Worm (Caenorhabditis elegans) whole organism, L2 larva: ENCODE measurements around the gene F01D5.7.

Experiments
- ZK546.5 ChIP-seq: sonication (generic microtip); optimal IDR thresholded peaks from 2 replicates; lab custom pipeline; 2017; ENCODE audit warnings: missing biosample characterization, missing genetic modification characterization
- aly-2 ChIP-seq: fragments of 150-350 bp; optimal IDR thresholded peaks from 2 replicates; lab custom pipeline; 2014; ENCODE audit warnings: missing biosample characterization, missing genetic modification characterization
- ceh-82 ChIP-seq: fragments of 150-350 bp; optimal IDR thresholded peaks from 2 replicates; lab custom pipeline; 2014; ENCODE audit warnings: missing biosample characterization, missing genetic modification characterization
- dmd-4 ChIP-seq: sonication (generic microtip); optimal IDR thresholded peaks from 2 replicates; lab custom pipeline; 2017; ENCODE audit warnings: missing biosample characterization, missing genetic modification characterization
- nhr-6 ChIP-seq: fragments of 150-350 bp; optimal IDR thresholded peaks from 2 replicates; lab custom pipeline; 2014; ENCODE audit warnings: missing biosample characterization, missing genetic modification characterization
- sma-3 ChIP-seq: sonication (generic microtip); optimal IDR thresholded peaks from 2 replicates; lab custom pipeline; 2016; ENCODE audit warnings: missing genetic modification reagents, missing genetic modification characterization, missing compliant biosample characterization
- unc-62 ChIP-seq: fragments of 150-350 bp; optimal IDR thresholded peaks from 2 replicates; lab custom pipeline; 2014; ENCODE audit warnings: missing biosample characterization, missing genetic modification reagents, missing genetic modification characterization
- zag-1 ChIP-seq: fragments of 150-350 bp; optimal IDR thresholded peaks from 2 replicates; lab custom pipeline; 2014; ENCODE audit warnings: missing biosample characterization, missing genetic modification characterization

ce11 chrII:13998964-13999363 is 9.5 kb upstream of the F01D5.7 start, which contains the start of gene F01D5.2:
- TF ChIP-seq unc-62 (GFP tag; lab: Kevin White, UChicago): no peak
- no peak for TF ChIP-seq sma-3
- no peak for TF ChIP-seq nhr-6
- TF ChIP-seq zag-1: no peak
- TF ChIP-seq ZK546.5 (tag; lab: Kevin White, UChicago): no peak
- TF ChIP-seq aly-2 (tag; lab: Kevin White, UChicago): no peak
- TF ChIP-seq ceh-82 (tag; lab: Kevin White, UChicago): no peak
- no peak for TF ChIP-seq dmd-4
